Worm (Caenorhabditis elegans) whole organism, L2 larva: ENCODE measurements around the gene srt-38.

Experiments used
- C34F6.9 ChIP-seq: fragments of 150-350 bp; optimal IDR thresholded peaks from 2 replicates; lab custom pipeline; 2014; ENCODE audit warnings: missing biosample characterization, missing genetic modification characterization
- F13H6.1 ChIP-seq: sonication (generic microtip); optimal IDR thresholded peaks from 2 replicates; lab custom pipeline; 2016; ENCODE audit warnings: missing genetic modification characterization, missing compliant biosample characterization
- R02D3.7 ChIP-seq: fragments of 150-350 bp; optimal IDR thresholded peaks from 2 replicates; lab custom pipeline; 2014; ENCODE audit warnings: missing biosample characterization, missing genetic modification characterization
- Y55F3AM.14 ChIP-seq: fragments of 200-800 bp; sonication (Bioruptor generic); optimal IDR thresholded peaks from 2 replicates; lab custom pipeline; 2018; ENCODE audit warnings: mild to moderate bottlenecking, missing genetic modification characterization, missing compliant biosample characterization
- alr-1 ChIP-seq: fragments of 150-350 bp; optimal IDR thresholded peaks from 2 replicates; lab custom pipeline; 2014; ENCODE audit warnings: missing biosample characterization, missing genetic modification characterization
- aly-2 ChIP-seq: fragments of 150-350 bp; optimal IDR thresholded peaks from 2 replicates; lab custom pipeline; 2014; ENCODE audit warnings: missing biosample characterization, missing genetic modification characterization
- ama-1 ChIP-seq: fragments of 150-350 bp; optimal IDR thresholded peaks from 2 replicates; lab custom pipeline; 2018; ENCODE audit warnings: inconsistent platforms
- ceh-82 ChIP-seq: fragments of 150-350 bp; optimal IDR thresholded peaks from 2 replicates; lab custom pipeline; 2014; ENCODE audit warnings: missing biosample characterization, missing genetic modification characterization
- crh-2 ChIP-seq: sonication (generic microtip); optimal IDR thresholded peaks from 2 replicates; lab custom pipeline; 2017; ENCODE audit warnings: missing biosample characterization, missing genetic modification characterization
- dmd-4 ChIP-seq: sonication (generic microtip); optimal IDR thresholded peaks from 2 replicates; lab custom pipeline; 2017; ENCODE audit warnings: missing biosample characterization, missing genetic modification characterization
- egl-27 ChIP-seq: sonication (generic microtip); optimal IDR thresholded peaks from 3 replicates; lab custom pipeline; 2017; ENCODE audit warnings: missing biosample characterization, missing genetic modification reagents, missing genetic modification characterization
- elt-1 ChIP-seq: fragments of 150-350 bp; optimal IDR thresholded peaks from 2 replicates; lab custom pipeline; 2014; ENCODE audit warnings: missing biosample characterization, missing genetic modification characterization
- elt-3 ChIP-seq: sonication (generic microtip); optimal IDR thresholded peaks from 2 replicates; lab custom pipeline; 2017; ENCODE audit warnings: missing biosample characterization, missing genetic modification characterization
- fos-1 ChIP-seq: fragments of 150-350 bp; optimal IDR thresholded peaks from 2 replicates; lab custom pipeline; 2014; ENCODE audit warnings: missing biosample characterization, missing genetic modification characterization
- lin-13 ChIP-seq: fragments of 150-350 bp; optimal IDR thresholded peaks from 2 replicates; lab custom pipeline; 2014; ENCODE audit warnings: missing biosample characterization, missing genetic modification reagents, missing genetic modification characterization
- lin-39 ChIP-seq: fragments of 150-350 bp; optimal IDR thresholded peaks from 2 replicates; lab custom pipeline; 2014; ENCODE audit warnings: missing biosample characterization, missing genetic modification reagents, missing genetic modification characterization
- lsy-2 ChIP-seq, 2 experiments: fragments of 150-350 bp in 1 of 2; sonication (generic microtip) in 1 of 2; optimal IDR thresholded peaks; 2 replicates each; lab custom pipeline; 2014 to 2017; ENCODE audit warnings: missing biosample characterization in 2 of 2, missing genetic modification characterization in 2 of 2
- mab-5 ChIP-seq: fragments of 150-350 bp; optimal IDR thresholded peaks from 2 replicates; lab custom pipeline; 2014; ENCODE audit warnings: missing biosample characterization, missing genetic modification characterization
- nhr-10 ChIP-seq: sonication (generic microtip); optimal IDR thresholded peaks from 2 replicates; lab custom pipeline; 2017; ENCODE audit warnings: missing biosample characterization, missing genetic modification characterization
- nhr-11 ChIP-seq: fragments of 150-350 bp; optimal IDR thresholded peaks from 2 replicates; lab custom pipeline; 2014; ENCODE audit warnings: missing biosample characterization, missing genetic modification characterization
- nhr-12 ChIP-seq: fragments of 150-350 bp; optimal IDR thresholded peaks from 2 replicates; lab custom pipeline; 2014; ENCODE audit warnings: missing biosample characterization, missing genetic modification characterization
- nhr-23 ChIP-seq: fragments of 150-350 bp; optimal IDR thresholded peaks from 2 replicates; lab custom pipeline; 2014; ENCODE audit warnings: missing biosample characterization, missing genetic modification reagents, missing genetic modification characterization
- nhr-237 ChIP-seq: fragments of 150-350 bp; optimal IDR thresholded peaks from 2 replicates; lab custom pipeline; 2014; ENCODE audit warnings: missing biosample characterization, missing genetic modification characterization
- nhr-6 ChIP-seq: fragments of 150-350 bp; optimal IDR thresholded peaks from 2 replicates; lab custom pipeline; 2014; ENCODE audit warnings: missing biosample characterization, missing genetic modification characterization
- nhr-77 ChIP-seq: fragments of 150-350 bp; optimal IDR thresholded peaks from 2 replicates; lab custom pipeline; 2014; ENCODE audit warnings: missing biosample characterization, missing genetic modification characterization
- peb-1 ChIP-seq: fragments of 150-350 bp; optimal IDR thresholded peaks from 2 replicates; lab custom pipeline; 2014; ENCODE audit warnings: missing biosample characterization, missing genetic modification characterization
- sma-3 ChIP-seq: sonication (generic microtip); optimal IDR thresholded peaks from 2 replicates; lab custom pipeline; 2016; ENCODE audit warnings: missing genetic modification reagents, missing genetic modification characterization, missing compliant biosample characterization
- sma-9 ChIP-seq, 2 experiments: fragments of 150-350 bp in 1 of 2; sonication (generic microtip) in 1 of 2; optimal IDR thresholded peaks; 2 replicates each; lab custom pipeline; 2014 to 2016; ENCODE audit warnings: missing genetic modification characterization in 2 of 2, mild to moderate bottlenecking in 1 of 2, missing biosample characterization in 1 of 2, missing compliant biosample characterization in 1 of 2, missing genetic modification reagents in 1 of 2, moderate library complexity in 1 of 2
- snpc-4 ChIP-seq: fragments of 150-350 bp; optimal IDR thresholded peaks from 2 replicates; lab custom pipeline; 2014; ENCODE audit warnings: missing biosample characterization, missing genetic modification characterization
- unc-39 ChIP-seq: fragments of 150-350 bp; optimal IDR thresholded peaks from 2 replicates; lab custom pipeline; 2014; ENCODE audit warnings: missing biosample characterization, missing genetic modification characterization
- unc-55 ChIP-seq: fragments of 150-350 bp; sonication (generic microtip); optimal IDR thresholded peaks from 3 replicates; lab custom pipeline; 2014; ENCODE audit warnings: missing biosample characterization, missing genetic modification reagents, missing genetic modification characterization
- unc-62 ChIP-seq: fragments of 150-350 bp; optimal IDR thresholded peaks from 2 replicates; lab custom pipeline; 2014; ENCODE audit warnings: missing biosample characterization, missing genetic modification reagents, missing genetic modification characterization
- zag-1 ChIP-seq: fragments of 150-350 bp; optimal IDR thresholded peaks from 2 replicates; lab custom pipeline; 2014; ENCODE audit warnings: missing biosample characterization, missing genetic modification characterization
- ztf-1 ChIP-seq: fragments of 200-800 bp; sonication (Bioruptor generic); conservative IDR thresholded peaks from 2 replicates; pipeline ENCODE4 v1.3.6; 2022; ENCODE audit warnings: missing genetic modification characterization, missing compliant biosample characterization
- ztf-11 ChIP-seq: sonication (generic microtip); optimal IDR thresholded peaks from 2 replicates; lab custom pipeline; 2017; ENCODE audit warnings: missing biosample characterization, missing genetic modification characterization

Gene srt-38

ce11 chrV:4242431-4242830 is 28.7 kb downstream of the srt-38 start, which contains the start of gene srt-12:
srt-12 (minus strand) TSS chrV:4242531.
- TF ChIP-seq crh-2 (tag; lab: Kevin White, UChicago) (no peak), F13H6.1 (tag; lab: Kevin White, UChicago) (no peak), nhr-10 (tag; lab: Kevin White, UChicago) (no peak), R02D3.7 (no peak), unc-55 (GFP tag; lab: Kevin White, UChicago) (no peak), sma-9 (GFP tag; optimal IDR thresholded peaks at IDR 0.05; lab: Kevin White, UChicago) (no peak), sma-9 (tag; optimal IDR thresholded peaks at IDR 0.05; lab: Kevin White, UChicago) (no peak), nhr-12 (no peak), ceh-82 (tag; lab: Kevin White, UChicago) (no peak), egl-27 (tag; lab: Kevin White, UChicago) (no peak)

ce11 chrV:4241555-4241954 is 29.6 kb downstream of the srt-38 start:
- TF ChIP-seq unc-62 (GFP tag; lab: Kevin White, UChicago): no peak
- TF ChIP-seq alr-1 (tag; lab: Kevin White, UChicago): no peak
- TF ChIP-seq ceh-82 (tag; lab: Kevin White, UChicago): no peak
- TF ChIP-seq zag-1: no peak
- TF ChIP-seq egl-27 (tag; lab: Kevin White, UChicago): no peak
- no peak for TF ChIP-seq F13H6.1 (tag; lab: Kevin White, UChicago)
- TF ChIP-seq unc-39: no peak
- no peak for TF ChIP-seq lin-39 (tag; lab: Kevin White, UChicago)
- no peak for TF ChIP-seq dmd-4 (tag; lab: Kevin White, UChicago)
- no peak for TF ChIP-seq ama-1 (lab: Kevin White, UChicago)
- no peak for TF ChIP-seq fos-1 (tag; lab: Kevin White, UChicago)
- TF ChIP-seq nhr-237 (tag; lab: Kevin White, UChicago): no peak
- TF ChIP-seq sma-3 (GFP tag; lab: Kevin White, UChicago): no peak
- TF ChIP-seq elt-1 (tag; lab: Kevin White, UChicago): no peak
- no peak for TF ChIP-seq snpc-4 (tag; lab: Kevin White, UChicago)
- no peak for TF ChIP-seq Y55F3AM.14 (GFP tag; lab: Kevin White, UChicago)
- TF ChIP-seq mab-5 (tag; lab: Kevin White, UChicago): no peak
- TF ChIP-seq nhr-77 (tag; lab: Kevin White, UChicago): no peak
- no peak for TF ChIP-seq nhr-23 (tag; lab: Kevin White, UChicago)
- no peak for TF ChIP-seq nhr-11 (tag; lab: Kevin White, UChicago)

- TF ChIP-seq nhr-23 (tag; lab: Kevin White, UChicago): no peak
- no peak for TF ChIP-seq peb-1 (tag; lab: Kevin White, UChicago)
- TF ChIP-seq C34F6.9 (tag; lab: Kevin White, UChicago): no peak
- no peak for TF ChIP-seq ztf-1 (GFP tag; lab: Robert Waterston, UW)
- no peak for TF ChIP-seq ztf-11 (tag; lab: Kevin White, UChicago)
- TF ChIP-seq aly-2 (tag; lab: Kevin White, UChicago): no peak
- TF ChIP-seq crh-2 (tag; lab: Kevin White, UChicago): no peak
- no peak for TF ChIP-seq elt-3 (tag; lab: Kevin White, UChicago)
- TF ChIP-seq alr-1 (tag; lab: Kevin White, UChicago): no peak
- TF ChIP-seq dmd-4 (tag; lab: Kevin White, UChicago): no peak
Observed at ce11 chrV:4240292-4240691, 30.9 kb downstream of the srt-38 start, which contains the start of gene srh-204. srh-204 (minus strand) TSS chrV:4240392.

ce11 chrV:4236118-4236517 is 35.0 kb downstream of the srt-38 start, which contains the start of gene nlp-13:
nlp-13 (plus strand) TSS chrV:4236418.
- TF ChIP-seq lin-13 (GFP tag; lab: Kevin White, UChicago) (no peak), lsy-2 (tag; optimal IDR thresholded peaks at IDR 0.05; lab: Kevin White, UChicago) (no peak), unc-55 (GFP tag; lab: Kevin White, UChicago) (no peak), nhr-6 (tag; lab: Kevin White, UChicago) (no peak)
